Fruit fly (Drosophila melanogaster): ENCODE data around the gene CG32638.

The CG32638 gene

DNA sequence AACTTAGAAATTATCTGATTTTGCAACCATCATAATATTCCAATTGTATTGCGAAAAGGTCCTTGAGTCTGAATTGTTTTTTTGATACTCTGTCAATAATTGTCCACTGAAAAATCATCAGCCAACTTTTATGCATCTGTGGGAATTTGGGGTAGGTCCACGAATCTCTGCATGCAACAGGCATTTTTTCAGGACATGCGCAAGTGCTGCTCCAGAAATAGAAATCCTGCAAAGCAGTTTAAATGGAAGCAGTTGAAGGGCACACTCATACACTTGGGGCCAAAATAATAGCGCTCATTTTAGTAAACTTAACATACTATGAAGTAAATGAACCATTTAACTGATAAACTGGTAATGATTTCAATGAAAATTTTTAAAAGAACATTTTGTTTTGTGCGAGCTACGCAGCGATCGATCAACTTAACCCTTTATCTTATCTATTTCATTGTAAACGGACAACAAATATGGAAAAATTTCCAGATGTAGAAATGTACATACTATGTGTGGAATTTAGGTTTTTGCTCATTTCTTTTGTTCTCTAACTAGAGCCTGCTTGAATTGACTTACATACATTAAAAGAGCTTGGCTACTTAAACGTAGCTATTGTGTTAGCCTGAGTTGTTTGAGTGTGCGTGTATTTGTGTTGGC lies 1.7 kb upstream of the CG32638 start (continued):
- TF ChIP-seq CG18764 (GFP tag; optimal IDR thresholded peaks at IDR 0.05) (peak; percentile 33), CG8359 (GFP tag; optimal IDR thresholded peaks at IDR 0.05; ENCODE audit: borderline replicate concordance) (peak; percentile 36), CG12659 (GFP tag; optimal IDR thresholded peaks at IDR 0.05) (peak; percentile 78), Dip3 (GFP tag; optimal IDR thresholded peaks at IDR 0.05) (peak; percentile 49), H2.0 (GFP tag; IDR thresholded peaks at IDR 0.05) (no peak), ham (GFP tag; IDR thresholded peaks at IDR 0.05) (no peak), Optix (GFP tag; IDR thresholded peaks at IDR 0.05) (peak; percentile 36; the same call in 1 of the 3 replicates), CG15479 (GFP tag; optimal IDR thresholded peaks at IDR 0.05) (no peak), Drgx (GFP tag; IDR thresholded peaks at IDR 0.05) (peak; percentile 59; the same call in 1 of the 2 replicates), Gug (GFP tag; IDR thresholded peaks at IDR 0.05) (no peak), dan (GFP tag; IDR thresholded peaks at IDR 0.05) (no peak), CG6254 (GFP tag; optimal IDR thresholded peaks at IDR 0.05) (peak; percentile 50), CG14860 (GFP tag; IDR thresholded peaks at IDR 0.05; ENCODE audit: partially characterized antibody) (no peak), CG18599 (GFP tag; optimal IDR thresholded peaks at IDR 0.05) (peak; percentile 77), CG1832 (GFP tag; optimal IDR thresholded peaks at IDR 0.05) (no peak), CG8765 (GFP tag; IDR thresholded peaks at IDR 0.05) (no peak), ttk (GFP tag; IDR thresholded peaks at IDR 0.05) (no peak), knrl (GFP tag; IDR thresholded peaks at IDR 0.05; ENCODE audit: partially characterized antibody) (no peak), Side (GFP tag; optimal IDR thresholded peaks at IDR 0.05) (peak; percentile 40), CG15514 (GFP tag; optimal IDR thresholded peaks at IDR 0.05) (peak; percentile 21), CG4854 (GFP tag; optimal IDR thresholded peaks at IDR 0.05) (peak; percentile 28), her (GFP tag; optimal IDR thresholded peaks at IDR 0.05) (peak; percentile 54), Xrp1 (GFP tag; IDR thresholded peaks at IDR 0.05) (peak; percentile 57; the same call in 1 of the 2 replicates), ewg (GFP tag; optimal IDR thresholded peaks at IDR 0.05) (peak; percentile 96), CG11695 (GFP tag; IDR thresholded peaks at IDR 0.05) (peak; percentile 45; the same call in 1 of the 3 replicates), CG12071 (GFP tag; optimal IDR thresholded peaks at IDR 0.05) (peak; percentile 50), Hey (tag; optimal IDR thresholded peaks at IDR 0.05) (no peak), CG1233 (GFP tag; optimal IDR thresholded peaks at IDR 0.05) (peak; percentile 77), grau (tag; optimal IDR thresholded peaks at IDR 0.05) (peak; percentile 82), CG7928 (GFP tag; optimal IDR thresholded peaks at IDR 0.05) (peak; percentile 9), stc (GFP tag; IDR thresholded peaks at IDR 0.05) (peak; percentile 12; the same call in 1 of the 2 replicates), zen (tag; optimal IDR thresholded peaks at IDR 0.05) (peak; percentile 50), Neu2 (GFP tag; optimal IDR thresholded peaks at IDR 0.05; ENCODE audit: borderline replicate concordance) (no peak), CG4282 (GFP tag; optimal IDR thresholded peaks at IDR 0.05) (no peak), CG10462 (GFP tag; optimal IDR thresholded peaks at IDR 0.05) (peak; percentile 22), Hr78 (GFP tag; optimal IDR thresholded peaks at IDR 0.05) (peak in 1 of 2 experiments; percentile 31), ash1 (GFP tag; optimal IDR thresholded peaks at IDR 0.05) (no peak), CG13894 (tag; optimal IDR thresholded peaks at IDR 0.05) (peak; percentile 54), CG17186 (GFP tag; optimal IDR thresholded peaks at IDR 0.05) (no peak), CG13296 (GFP tag; optimal IDR thresholded peaks at IDR 0.05) (peak; percentile 76), pros (GFP tag; optimal IDR thresholded peaks at IDR 0.05) (no peak), CrebB (tag; optimal IDR thresholded peaks at IDR 0.05) (peak; percentile 16), p53 (GFP tag; optimal IDR thresholded peaks at IDR 0.05) (peak; percentile 15), CG6175 (GFP tag; IDR thresholded peaks at IDR 0.05) (no peak), dati (GFP tag; IDR thresholded peaks at IDR 0.05) (no peak), scrt (GFP tag; optimal IDR thresholded peaks at IDR 0.05) (peak; percentile 95), CG11085 (GFP tag; IDR thresholded peaks at IDR 0.05) (0 out of 2 replicates have a peak, but pooled peaks have one; percentile 33), fru (optimal IDR thresholded peaks at IDR 0.05) (no peak), aop (GFP tag; IDR thresholded peaks at IDR 0.05) (no peak)
